Worm (Caenorhabditis elegans): ENCODE data around the gene sru-26.
"Not testable (repeated sequence)": the region's sequence is repeated elsewhere in the genome, so short reads cannot be mapped to it uniquely, and the experiment has no call there.

- TF ChIP-seq ceh-82 (tag; optimal IDR thresholded peaks at IDR 0.05); R02D3.7 (tag; optimal IDR thresholded peaks at IDR 0.05); saeg-2 (GFP tag; IDR thresholded peaks at IDR 0.05); unc-62 (GFP tag; optimal IDR thresholded peaks at IDR 0.05 in 1 of 2); unc-62 (tag; optimal IDR thresholded peaks at IDR 0.05); nhr-11 (tag; optimal IDR thresholded peaks at IDR 0.05); ama-1 (optimal IDR thresholded peaks at IDR 0.05); daf-12 (tag; optimal IDR thresholded peaks at IDR 0.05); nhr-6 (tag; optimal IDR thresholded peaks at IDR 0.05); snpc-4 (tag; optimal IDR thresholded peaks at IDR 0.05); Y75B8A.6 (GFP tag; IDR thresholded peaks at IDR 0.05): not testable (repeated sequence)
Measured at ce11 chrIV:12478711-12479110, 8.6 kb upstream of the sru-26 start, which contains the start of gene igdb-1.
